7 worm cellular contexts compared by ENCODE assay signal in the genomic region with DNA sequence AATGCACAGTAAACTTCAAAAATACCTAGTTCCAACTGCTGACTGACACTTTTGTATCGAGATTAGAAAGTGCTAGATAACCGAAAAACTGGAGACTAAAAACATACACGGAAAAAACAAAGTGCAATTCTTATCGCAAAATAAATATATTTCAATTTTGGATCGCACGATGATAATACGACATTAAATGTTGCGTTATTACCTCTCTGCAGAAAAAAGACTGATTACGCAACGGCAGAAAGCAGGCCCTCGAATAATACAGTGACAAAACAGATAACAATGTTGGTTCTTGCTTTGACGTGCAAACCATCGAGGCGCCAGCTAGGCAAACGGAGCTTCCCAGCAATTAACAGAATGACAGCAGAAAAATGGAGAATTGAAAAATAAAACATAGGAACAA.
TF ChIP-seq lines count a peak whose summit lies in the region.

No protein-coding gene starts in this region.

TF ChIP-seq in whole organism, L1 larva, 84 proteins besides CTCF, POLR2A, EP300 and RAD21 (continues in another document):
- TF ChIP-seq tlp-1 (tag; optimal IDR thresholded peaks at IDR 0.05; lab: Kevin White, UChicago) (peak; percentile 68), nhr-71 (tag; optimal IDR thresholded peaks at IDR 0.05; lab: Kevin White, UChicago) (peak; percentile 19), nhr-90 (tag; optimal IDR thresholded peaks at IDR 0.05; lab: Kevin White, UChicago; ENCODE audit: poor library complexity) (peak; percentile 43), isw-1 (GFP tag; IDR thresholded peaks at IDR 0.05; lab: Robert Waterston, UW) (no peak), dsc-1 (tag; optimal IDR thresholded peaks at IDR 0.05; lab: Kevin White, UChicago) (no peak), lin-14 (GFP tag; optimal IDR thresholded peaks at IDR 0.05; lab: Kevin White, UChicago) (peak; percentile 32), vab-15 (tag; optimal IDR thresholded peaks at IDR 0.05; lab: Kevin White, UChicago) (no peak), elt-3 (tag; optimal IDR thresholded peaks at IDR 0.05; lab: Kevin White, UChicago) (no peak), pqm-1 (tag; optimal IDR thresholded peaks at IDR 0.05; lab: Kevin White, UChicago) (peak; percentile 92), unc-62 (GFP tag; optimal IDR thresholded peaks at IDR 0.05; lab: Kevin White, UChicago) (no peak), grh-1 (GFP tag; IDR thresholded peaks at IDR 0.05; lab: Robert Waterston, UW) (no peak), unc-130 (tag; optimal IDR thresholded peaks at IDR 0.05; lab: Kevin White, UChicago) (no peak)

TF ChIP-seq in whole organism, L2 larva, 48 proteins besides CTCF, POLR2A, EP300 and RAD21 (continues in another document):
- TF ChIP-seq crh-2 (tag; optimal IDR thresholded peaks at IDR 0.05; lab: Kevin White, UChicago) (peak; percentile 78), dmd-4 (tag; optimal IDR thresholded peaks at IDR 0.05; lab: Kevin White, UChicago) (no peak), sma-9 (GFP tag; optimal IDR thresholded peaks at IDR 0.05; lab: Kevin White, UChicago) (peak; percentile 88), sma-9 (tag; optimal IDR thresholded peaks at IDR 0.05; lab: Kevin White, UChicago) (no peak), nhr-23 (tag; optimal IDR thresholded peaks at IDR 0.05; lab: Kevin White, UChicago) (no peak), snpc-4 (tag; optimal IDR thresholded peaks at IDR 0.05; lab: Kevin White, UChicago) (no peak), unc-55 (GFP tag; optimal IDR thresholded peaks at IDR 0.05; lab: Kevin White, UChicago) (no peak), ceh-16 (tag; optimal IDR thresholded peaks at IDR 0.05; lab: Kevin White, UChicago) (no peak), F13H6.1 (tag; optimal IDR thresholded peaks at IDR 0.05; lab: Kevin White, UChicago) (peak; percentile 71), gmeb-1 (tag; optimal IDR thresholded peaks at IDR 0.05; lab: Kevin White, UChicago) (peak; percentile 10), skn-1 (tag; optimal IDR thresholded peaks at IDR 0.05; lab: Kevin White, UChicago) (peak; percentile 15), unc-39 (tag; optimal IDR thresholded peaks at IDR 0.05; lab: Kevin White, UChicago) (no peak), sma-3 (GFP tag; optimal IDR thresholded peaks at IDR 0.05; lab: Kevin White, UChicago) (peak; percentile 68)

TF ChIP-seq in whole organism, L3 larva, 47 proteins besides CTCF, POLR2A, EP300 and RAD21:
- TF ChIP-seq skn-1 (tag; optimal IDR thresholded peaks at IDR 0.05; lab: Kevin White, UChicago) = peak; percentile 67
- TF ChIP-seq jun-1 (tag; optimal IDR thresholded peaks at IDR 0.05; lab: Kevin White, UChicago) = peak; percentile 83
- no peak for TF ChIP-seq mml-1 (tag; optimal IDR thresholded peaks at IDR 0.05; lab: Kevin White, UChicago)
- TF ChIP-seq hmg-11 (tag; optimal IDR thresholded peaks at IDR 0.05; lab: Kevin White, UChicago) = no peak
- TF ChIP-seq pqm-1 (tag; optimal IDR thresholded peaks at IDR 0.05; lab: Kevin White, UChicago) = peak; percentile 99
- peak; percentile 81 for TF ChIP-seq pha-4 (tag; optimal IDR thresholded peaks at IDR 0.05; lab: Kevin White, UChicago)
- peak; percentile 100 for TF ChIP-seq elt-2 (tag; optimal IDR thresholded peaks at IDR 0.05; lab: Kevin White, UChicago)
TF ChIP-seq in whole organism, L3 larva: peak in this region for 5.

TF ChIP-seq in whole organism, L4 larva, 104 proteins besides CTCF, POLR2A, EP300 and RAD21 (continues in another document):
- TF ChIP-seq nhr-6 (tag; optimal IDR thresholded peaks at IDR 0.05; lab: Kevin White, UChicago) = peak; percentile 52
- TF ChIP-seq nhr-48 (tag; optimal IDR thresholded peaks at IDR 0.05; lab: Kevin White, UChicago) = peak; percentile 87
- no peak for TF ChIP-seq tag-97 (GFP tag; IDR thresholded peaks at IDR 0.05; lab: Robert Waterston, UW)
- no peak for TF ChIP-seq nhr-237 (tag; optimal IDR thresholded peaks at IDR 0.05; lab: Kevin White, UChicago)
- peak; percentile 36 for TF ChIP-seq nhr-10 (tag; optimal IDR thresholded peaks at IDR 0.05; lab: Kevin White, UChicago)
- TF ChIP-seq ceh-82 (tag; optimal IDR thresholded peaks at IDR 0.05; lab: Kevin White, UChicago) = no peak
- peak; percentile 98 for TF ChIP-seq dmd-6 (GFP tag; IDR thresholded peaks at IDR 0.05; lab: Robert Waterston, UW)
- TF ChIP-seq zfp-2 (tag; optimal IDR thresholded peaks at IDR 0.05; lab: Kevin White, UChicago) = no peak
- peak; percentile 83 for TF ChIP-seq lin-1 (GFP tag; IDR thresholded peaks at IDR 0.05; lab: Robert Waterston, UW)
- TF ChIP-seq hlh-30 (tag; optimal IDR thresholded peaks at IDR 0.05; lab: Kevin White, UChicago; ENCODE audit: insufficient read depth) = peak; percentile 9
- TF ChIP-seq php-3 (GFP tag; IDR thresholded peaks at IDR 0.05; lab: Robert Waterston, UW) = peak; percentile 95
- TF ChIP-seq set-16 (GFP tag; IDR thresholded peaks at IDR 0.05; lab: Robert Waterston, UW) = no peak
- TF ChIP-seq duxl-1 (tag; optimal IDR thresholded peaks at IDR 0.05; lab: Kevin White, UChicago; ENCODE audit: poor library complexity) = peak; percentile 16
- TF ChIP-seq pqm-1 (tag; optimal IDR thresholded peaks at IDR 0.05; lab: Kevin White, UChicago) = peak; percentile 89

TF ChIP-seq in whole organism, late embryonic, 69 proteins besides CTCF, POLR2A, EP300 and RAD21:
- peak; percentile 91 for TF ChIP-seq elt-2 (tag; optimal IDR thresholded peaks at IDR 0.05; lab: Kevin White, UChicago)
- TF ChIP-seq fkh-6 (tag; optimal IDR thresholded peaks at IDR 0.05; lab: Kevin White, UChicago) = no peak
- no peak for TF ChIP-seq fkh-10 (GFP tag; optimal IDR thresholded peaks at IDR 0.05; lab: Kevin White, UChicago)
- TF ChIP-seq hlh-30 (tag; optimal IDR thresholded peaks at IDR 0.05; lab: Kevin White, UChicago; ENCODE audit: insufficient read depth) = no peak

TF ChIP-seq in whole organism, mixed stage, embryonic, 35 proteins besides CTCF, POLR2A, EP300 and RAD21:
- TF ChIP-seq zip-8 (tag; optimal IDR thresholded peaks at IDR 0.05; lab: Kevin White, UChicago) (peak; percentile 60), M03D4.4 (tag; optimal IDR thresholded peaks at IDR 0.05; lab: Kevin White, UChicago) (no peak)

TF ChIP-seq in whole organism, young adult, 124 proteins besides CTCF, POLR2A, EP300 and RAD21:
- TF ChIP-seq B0019.2 (GFP tag; conservative IDR thresholded peaks at IDR 0.05; lab: Robert Waterston, UW) = no peak
- peak; percentile 48 for TF ChIP-seq ZK185.1 (tag; optimal IDR thresholded peaks at IDR 0.05; lab: Kevin White, UChicago; ENCODE audit: poor library complexity, severe bottlenecking)
- peak; percentile 68 for TF ChIP-seq ztf-22 (GFP tag; optimal IDR thresholded peaks at IDR 0.05; lab: Kevin White, UChicago)
- TF ChIP-seq ccch-3 (GFP tag; optimal IDR thresholded peaks at IDR 0.05; lab: Kevin White, UChicago) = no peak
- TF ChIP-seq lsl-1 (GFP tag; optimal IDR thresholded peaks at IDR 0.05; lab: Kevin White, UChicago) = no peak
- TF ChIP-seq snpc-4 (GFP tag; optimal IDR thresholded peaks at IDR 0.05; lab: Kevin White, UChicago) = no peak
- peak in 1 of 4 experiments; percentile 14 for TF ChIP-seq snpc-4 (tag; optimal IDR thresholded peaks at IDR 0.05; lab: Kevin White, UChicago)
- TF ChIP-seq pha-4 (tag; optimal IDR thresholded peaks at IDR 0.05; lab: Kevin White, UChicago) = peak; percentile 1
- TF ChIP-seq nfyb-1 (GFP tag; IDR thresholded peaks at IDR 0.05; lab: Robert Waterston, UW) = no peak
- TF ChIP-seq Y53F4B.3 (GFP tag; IDR thresholded peaks at IDR 0.05; lab: Robert Waterston, UW) = no peak
- TF ChIP-seq ets-4 (GFP tag; optimal IDR thresholded peaks at IDR 0.05; lab: Kevin White, UChicago) = peak; percentile 67
- TF ChIP-seq lin-35 (GFP tag; optimal IDR thresholded peaks at IDR 0.05; lab: Kevin White, UChicago) = peak in 1 of 3 experiments; percentile 1
- no peak for TF ChIP-seq rcor-1 (GFP tag; IDR thresholded peaks at IDR 0.05; lab: Robert Waterston, UW)
- no peak for TF ChIP-seq aptf-3 (GFP tag; IDR thresholded peaks at IDR 0.05; lab: Robert Waterston, UW)
- peak; percentile 39 for TF ChIP-seq lin-40 (tag; optimal IDR thresholded peaks at IDR 0.05; lab: Kevin White, UChicago)
- no peak for TF ChIP-seq lir-1 (GFP tag; conservative IDR thresholded peaks at IDR 0.05; lab: Robert Waterston, UW)
- no peak for TF ChIP-seq mes-4 (tag; optimal IDR thresholded peaks at IDR 0.05; lab: Kevin White, UChicago)
- no peak for TF ChIP-seq zim-3 (tag; optimal IDR thresholded peaks at IDR 0.05; lab: Kevin White, UChicago)
- no peak for TF ChIP-seq bed-2 (GFP tag; IDR thresholded peaks at IDR 0.05; lab: Robert Waterston, UW)
- no peak; the same call in 1 of the 2 replicates for TF ChIP-seq cebp-1 (GFP tag; IDR thresholded peaks at IDR 0.05; lab: Robert Waterston, UW)
- peak; percentile 66 for TF ChIP-seq cebp-1 (tag; optimal IDR thresholded peaks at IDR 0.05; lab: Kevin White, UChicago)
- peak; percentile 24 for TF ChIP-seq chd-7 (tag; optimal IDR thresholded peaks at IDR 0.05; lab: Kevin White, UChicago)
- no peak for TF ChIP-seq hlh-26 (GFP tag; conservative IDR thresholded peaks at IDR 0.05; lab: Robert Waterston, UW)
- no peak for TF ChIP-seq bed-1 (GFP tag; IDR thresholded peaks at IDR 0.05; lab: Robert Waterston, UW)
- TF ChIP-seq atf-7 (tag; optimal IDR thresholded peaks at IDR 0.05; lab: Kevin White, UChicago) = peak; percentile 59
- no peak for TF ChIP-seq F37B4.10 (GFP tag; IDR thresholded peaks at IDR 0.05; lab: Robert Waterston, UW)
- no peak for TF ChIP-seq nhr-179 (tag; optimal IDR thresholded peaks at IDR 0.05; lab: Kevin White, UChicago)
- no peak for TF ChIP-seq ztf-18 (tag; optimal IDR thresholded peaks at IDR 0.05; lab: Kevin White, UChicago)
- peak; percentile 39 to 79 for TF ChIP-seq let-607 (tag; optimal IDR thresholded peaks at IDR 0.05; lab: Kevin White, UChicago)
- peak; percentile 97 for TF ChIP-seq nhr-80 (tag; optimal IDR thresholded peaks at IDR 0.05; lab: Kevin White, UChicago)
- peak; percentile 32 for TF ChIP-seq unc-62 (GFP tag; optimal IDR thresholded peaks at IDR 0.05; lab: Kevin White, UChicago)
- no peak for TF ChIP-seq ekl-4 (GFP tag; IDR thresholded peaks at IDR 0.05; lab: Robert Waterston, UW)
- no peak for TF ChIP-seq Y79H2A.3 (GFP tag; conservative IDR thresholded peaks at IDR 0.05; lab: Robert Waterston, UW)
- no peak for TF ChIP-seq madf-6 (GFP tag; IDR thresholded peaks at IDR 0.05; lab: Robert Waterston, UW)
- TF ChIP-seq gei-17 (GFP tag; optimal IDR thresholded peaks at IDR 0.05; lab: Kevin White, UChicago) = no peak
- TF ChIP-seq madf-10 (tag; optimal IDR thresholded peaks at IDR 0.05; lab: Kevin White, UChicago) = peak; percentile 34
- TF ChIP-seq attf-5 (GFP tag; optimal IDR thresholded peaks at IDR 0.05; lab: Kevin White, UChicago) = no peak
